Fruit fly (Drosophila melanogaster): Measurements from ENCODE around the gene Mkk4.

dm6 chr3R:8683280-8683679 lies 32.7 kb upstream of the Mkk4 start:
- TF ChIP-seq CG8478 (optimal IDR thresholded peaks at IDR 0.05) = no peak
- no peak for TF ChIP-seq CTCF (optimal IDR thresholded peaks at IDR 0.05)

Data from S2 (cell line).